Worm (Caenorhabditis elegans) whole organism, early embryonic: Measurements from ENCODE around the gene srz-13.

Experiments
- B0310.2 ChIP-seq: sonication (generic microtip); optimal IDR thresholded peaks from 2 replicates; lab custom pipeline; 2016; ENCODE audit warnings: mild to moderate bottlenecking, missing genetic modification characterization, missing compliant biosample characterization
- F13C5.2 ChIP-seq: sonication (generic microtip); optimal IDR thresholded peaks from 2 replicates; lab custom pipeline; 2017; ENCODE audit warnings: mild to moderate bottlenecking, missing genetic modification characterization, inconsistent platforms, missing compliant biosample characterization
- aly-1 ChIP-seq: sonication (generic microtip); optimal IDR thresholded peaks from 2 replicates; lab custom pipeline; 2016; ENCODE audit warnings: missing genetic modification characterization, missing compliant biosample characterization
- ama-1 ChIP-seq: fragments of 150-350 bp; optimal IDR thresholded peaks from 2 replicates; lab custom pipeline; 2014
- ceh-13 ChIP-seq: fragments of 200-800 bp; sonication (Bioruptor generic); optimal IDR thresholded peaks from 2 replicates; lab custom pipeline; 2018; ENCODE audit warnings: mild to moderate bottlenecking, missing genetic modification characterization, missing compliant biosample characterization
- ceh-36 ChIP-seq: sonication (generic microtip); optimal IDR thresholded peaks from 2 replicates; lab custom pipeline; 2016; ENCODE audit warnings: missing genetic modification characterization, inconsistent platforms, missing compliant biosample characterization
- ets-7 ChIP-seq: sonication (generic microtip); optimal IDR thresholded peaks from 2 replicates; lab custom pipeline; 2016; ENCODE audit warnings: missing genotype, missing genetic modification characterization, missing compliant biosample characterization
- flt-1 ChIP-seq: fragments of 200-800 bp; sonication (Bioruptor generic); IDR thresholded peaks from 2 replicates; pipeline ENCODE4 v1.3.6; 2022; ENCODE audit warnings: missing genetic modification characterization, missing compliant biosample characterization
- hmbx-1 ChIP-seq: sonication (generic microtip); optimal IDR thresholded peaks from 2 replicates; lab custom pipeline; 2016; ENCODE audit warnings: mild to moderate bottlenecking, missing genetic modification characterization, missing compliant biosample characterization
- hmg-4 ChIP-seq: fragments of 200-800 bp; sonication (Bioruptor generic); optimal IDR thresholded peaks from 2 replicates; lab custom pipeline; 2018; ENCODE audit warnings: mild to moderate bottlenecking, missing genetic modification characterization, missing compliant biosample characterization
- hnd-1 ChIP-seq: sonication (generic microtip); optimal IDR thresholded peaks from 2 replicates; lab custom pipeline; 2016; ENCODE audit warnings: missing genetic modification characterization, missing compliant biosample characterization
- pes-1 ChIP-seq: fragments of 200-800 bp; sonication (Bioruptor generic); IDR thresholded peaks from 2 replicates; pipeline ENCODE4 v1.3.6; 2022; ENCODE audit warnings: missing genetic modification reagents, missing genetic modification characterization, missing compliant biosample characterization
- scrt-1 ChIP-seq: fragments of 200-800 bp; sonication (Bioruptor generic); IDR thresholded peaks from 2 replicates; pipeline ENCODE4 v1.3.6; 2022; ENCODE audit warnings: missing genetic modification characterization, missing compliant biosample characterization
- sea-1 ChIP-seq: fragments of 200-800 bp; sonication (Bioruptor generic); conservative IDR thresholded peaks from 2 replicates; pipeline ENCODE4 v1.3.6; 2022; ENCODE audit warnings: missing genetic modification characterization, missing compliant biosample characterization
- tbx-11 ChIP-seq: fragments of 200-800 bp; sonication (Bioruptor generic); IDR thresholded peaks from 2 replicates; pipeline ENCODE4 v1.3.6; 2022; ENCODE audit warnings: missing genetic modification characterization, missing compliant biosample characterization
- tbx-37 ChIP-seq: fragments of 200-800 bp; sonication (Bioruptor generic); conservative IDR thresholded peaks from 2 replicates; pipeline ENCODE4 v1.3.6; 2022; ENCODE audit warnings: missing genetic modification reagents, missing genetic modification characterization, missing compliant biosample characterization
- tra-4 ChIP-seq: sonication (generic microtip); optimal IDR thresholded peaks from 2 replicates; lab custom pipeline; 2017; ENCODE audit warnings: missing genetic modification characterization, missing compliant biosample characterization

The srz-13 gene

DNA sequence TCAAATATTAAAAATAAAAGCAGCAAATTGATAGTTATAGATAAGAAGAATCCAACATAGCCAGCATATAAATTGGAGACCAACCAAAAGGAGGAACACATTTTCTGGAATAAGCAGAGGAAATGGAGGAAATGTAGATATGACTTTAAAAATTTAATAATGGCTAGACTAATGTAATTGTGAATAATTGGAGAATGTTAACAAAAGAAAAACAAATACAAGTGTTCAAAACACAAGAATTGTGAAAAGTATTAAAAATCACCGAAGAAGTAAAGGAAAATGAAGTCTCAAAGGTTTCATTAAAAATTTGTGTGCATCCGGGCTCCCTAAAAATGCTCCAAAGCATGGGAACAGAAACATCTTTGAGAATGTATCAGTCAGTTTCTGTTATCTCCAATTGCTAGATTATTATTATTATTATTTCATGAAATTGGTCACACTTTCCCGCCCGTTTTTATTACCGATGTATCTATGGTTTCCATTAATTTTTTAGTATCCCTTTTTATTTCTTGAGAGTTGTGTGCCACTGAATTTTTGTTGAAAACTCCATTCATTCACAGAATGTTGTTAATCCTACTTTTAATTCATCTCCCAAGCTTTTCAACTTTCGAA is 20.0 kb upstream of the srz-13 start, which contains the start of the genes str-109 and F10A3.11:
TSS of gene str-109 (minus strand) at position 101 of the 612 bp plus-strand sequence.
TSS of gene F10A3.11 (plus strand) at position 562 of the 612 bp plus-strand sequence.
- TF ChIP-seq ceh-36 (tag; lab: Kevin White, UChicago), result no peak
- TF ChIP-seq hmbx-1 (tag; lab: Kevin White, UChicago), result no peak
- TF ChIP-seq pes-1 (GFP tag; lab: Robert Waterston, UW), result no peak
- TF ChIP-seq ceh-13 (GFP tag; lab: Kevin White, UChicago), result no peak
- no peak for TF ChIP-seq ama-1 (lab: Kevin White, UChicago)
- no peak for TF ChIP-seq aly-1
- TF ChIP-seq F13C5.2, result no peak
- no peak for TF ChIP-seq flt-1 (GFP tag; lab: Robert Waterston, UW)
- no peak for TF ChIP-seq sea-1 (GFP tag; lab: Robert Waterston, UW)
- TF ChIP-seq B0310.2, result no peak

ce11 chrV:16163719-16164118 is 18.5 kb upstream of the srz-13 start, which contains the start of gene F10A3.12:
Gene F10A3.12, plus strand, starts transcription at chrV:16164019.
- no peak for TF ChIP-seq ama-1 (lab: Kevin White, UChicago)
- TF ChIP-seq ets-7 (tag; lab: Kevin White, UChicago), result no peak
- TF ChIP-seq tra-4 (tag; lab: Kevin White, UChicago), result no peak
- TF ChIP-seq hnd-1, result no peak
- no peak for TF ChIP-seq F13C5.2
- TF ChIP-seq tbx-11, result no peak
- no peak for TF ChIP-seq ceh-13 (GFP tag; lab: Kevin White, UChicago)
- TF ChIP-seq tbx-37, result no peak
- no peak for TF ChIP-seq pes-1 (GFP tag; lab: Robert Waterston, UW)
- no peak for TF ChIP-seq ceh-36 (tag; lab: Kevin White, UChicago)
- no peak for TF ChIP-seq scrt-1 (GFP tag; lab: Robert Waterston, UW)
- no peak for TF ChIP-seq flt-1 (GFP tag; lab: Robert Waterston, UW)
- no peak for TF ChIP-seq aly-1
- no peak for TF ChIP-seq hmbx-1 (tag; lab: Kevin White, UChicago)
- no peak for TF ChIP-seq B0310.2

ce11 chrV:16165936-16166335 is 16.3 kb upstream of the srz-13 start, which contains the start of gene str-108:
Gene str-108, plus strand, starts transcription at chrV:16166236.
- TF ChIP-seq ama-1 (lab: Kevin White, UChicago) (no peak), scrt-1 (GFP tag; lab: Robert Waterston, UW) (no peak), tra-4 (tag; lab: Kevin White, UChicago) (no peak), ceh-13 (GFP tag; lab: Kevin White, UChicago) (no peak), ceh-36 (tag; lab: Kevin White, UChicago) (no peak), hmbx-1 (tag; lab: Kevin White, UChicago) (no peak), hnd-1 (no peak), flt-1 (GFP tag; lab: Robert Waterston, UW) (no peak), tbx-11 (no peak), ets-7 (tag; lab: Kevin White, UChicago) (no peak), sea-1 (GFP tag; lab: Robert Waterston, UW) (no peak), F13C5.2 (no peak), aly-1 (no peak), hmg-4 (GFP tag; lab: Kevin White, UChicago) (no peak), pes-1 (GFP tag; lab: Robert Waterston, UW) (no peak)

ce11 chrV:16169026-16169425 is 13.2 kb upstream of the srz-13 start, which contains the start of gene str-111:
Gene str-111, minus strand, starts transcription at chrV:16169126.
- TF ChIP-seq scrt-1 (GFP tag; lab: Robert Waterston, UW) (no peak), tbx-37 (no peak), ama-1 (lab: Kevin White, UChicago) (no peak), sea-1 (GFP tag; lab: Robert Waterston, UW) (no peak), ceh-36 (tag; lab: Kevin White, UChicago) (no peak), F13C5.2 (no peak), B0310.2 (no peak), hmbx-1 (tag; lab: Kevin White, UChicago) (no peak), ceh-13 (GFP tag; lab: Kevin White, UChicago) (no peak), hnd-1 (no peak), hmg-4 (GFP tag; lab: Kevin White, UChicago) (no peak), flt-1 (GFP tag; lab: Robert Waterston, UW) (no peak), pes-1 (GFP tag; lab: Robert Waterston, UW) (no peak), tbx-11 (no peak), aly-1 (no peak), ets-7 (tag; lab: Kevin White, UChicago) (no peak), tra-4 (tag; lab: Kevin White, UChicago) (no peak)

DNA sequence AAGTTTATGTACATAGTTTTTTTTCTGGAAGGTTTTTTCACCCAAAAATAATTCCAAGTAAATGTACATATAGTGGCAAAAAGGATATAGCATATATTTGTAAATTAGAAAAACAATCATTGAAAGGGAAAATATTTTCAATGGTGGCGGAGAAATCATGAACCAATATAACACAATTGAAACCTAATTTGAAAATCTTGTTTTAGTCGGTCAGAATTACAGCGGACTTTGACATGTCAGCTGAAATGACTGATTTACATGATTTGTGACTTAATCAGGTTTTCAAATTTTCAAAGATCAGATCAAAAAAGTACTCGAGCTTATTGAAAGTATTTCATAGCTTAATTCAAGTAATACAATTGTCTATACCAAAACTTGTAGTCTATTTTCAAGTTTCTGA is 10.5 kb upstream of the srz-13 start, which contains the start of gene K05D4.9:
TSS of gene K05D4.9 (minus strand) at position 101 of the 400 bp plus-strand sequence.
- TF ChIP-seq hmbx-1 (tag; lab: Kevin White, UChicago) (no peak), tbx-37 (no peak), ama-1 (lab: Kevin White, UChicago) (no peak), B0310.2 (no peak), hnd-1 (no peak), pes-1 (GFP tag; lab: Robert Waterston, UW) (no peak), tra-4 (tag; lab: Kevin White, UChicago) (no peak), scrt-1 (GFP tag; lab: Robert Waterston, UW) (no peak), aly-1 (no peak), tbx-11 (no peak), F13C5.2 (no peak), ets-7 (tag; lab: Kevin White, UChicago) (no peak), sea-1 (GFP tag; lab: Robert Waterston, UW) (no peak), hmg-4 (GFP tag; lab: Kevin White, UChicago) (no peak)

DNA sequence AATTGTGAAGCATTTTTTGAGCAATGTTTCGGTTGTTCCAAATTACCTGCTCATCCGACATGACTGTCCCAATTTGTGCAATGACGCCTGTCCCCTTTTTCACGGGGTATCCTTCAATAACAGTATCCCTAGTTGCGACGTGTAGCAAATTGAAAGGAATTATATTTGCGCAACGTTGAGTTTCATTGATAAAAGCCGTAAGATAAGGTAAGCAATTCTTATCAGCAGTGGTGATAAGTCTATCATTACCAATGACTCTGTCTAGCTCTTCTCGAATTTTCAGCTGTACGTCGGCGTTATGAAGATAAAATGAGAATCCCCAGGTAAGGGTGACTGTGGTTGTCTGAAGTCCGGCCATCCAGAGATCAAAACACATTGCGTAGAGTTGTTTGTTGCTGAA is 8.1 kb upstream of the srz-13 start:
- no peak for TF ChIP-seq tbx-37
- no peak for TF ChIP-seq tbx-11

DNA sequence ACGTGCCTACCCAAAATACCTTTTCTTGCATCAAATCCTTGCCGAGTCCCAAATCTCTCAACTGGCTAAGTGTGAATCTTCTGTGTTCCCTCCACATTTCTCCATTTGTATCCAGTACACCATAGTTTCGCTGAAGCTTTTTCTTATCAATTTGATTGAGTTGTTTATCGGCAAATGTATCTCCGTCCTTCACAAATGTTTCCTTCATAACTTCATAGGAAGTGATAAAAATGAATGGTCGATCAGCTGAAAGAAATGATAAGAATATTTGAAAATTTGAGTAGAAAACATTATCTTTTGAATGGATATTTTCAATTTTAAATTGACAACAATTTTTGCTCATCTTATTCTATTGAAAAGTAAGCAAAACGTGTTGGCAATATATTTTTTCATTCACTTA is 7.0 kb upstream of the srz-13 start:
- TF ChIP-seq sea-1 (GFP tag; lab: Robert Waterston, UW), result no peak
- TF ChIP-seq pes-1 (GFP tag; lab: Robert Waterston, UW), result no peak
- TF ChIP-seq hmbx-1 (tag; lab: Kevin White, UChicago), result no peak
- no peak for TF ChIP-seq tbx-37
- no peak for TF ChIP-seq ama-1 (lab: Kevin White, UChicago)
- TF ChIP-seq aly-1, result no peak
- no peak for TF ChIP-seq tra-4 (tag; lab: Kevin White, UChicago)
- no peak for TF ChIP-seq B0310.2
- no peak for TF ChIP-seq scrt-1 (GFP tag; lab: Robert Waterston, UW)
- TF ChIP-seq tbx-11, result no peak
- TF ChIP-seq ceh-13 (GFP tag; lab: Kevin White, UChicago), result no peak
- TF ChIP-seq flt-1 (GFP tag; lab: Robert Waterston, UW), result no peak
- no peak for TF ChIP-seq ceh-36 (tag; lab: Kevin White, UChicago)
- no peak for TF ChIP-seq F13C5.2
